Worm (Caenorhabditis elegans) whole organism, L3 larva: Measurements from ENCODE around the gene Y54G2A.13.
"Not testable (repeated sequence)": the region's sequence is repeated elsewhere in the genome, so short reads cannot be mapped to it uniquely, and the experiment has no call there.

Source experiments
- aly-2 ChIP-seq: fragments of 150-350 bp; optimal IDR thresholded peaks from 2 replicates; lab custom pipeline; 2014; ENCODE audit warnings: missing biosample characterization, missing genetic modification characterization
- ama-1 ChIP-seq: fragments of 150-350 bp; optimal IDR thresholded peaks from 2 replicates; lab custom pipeline; 2018
- ceh-28 ChIP-seq: fragments of 150-350 bp; optimal IDR thresholded peaks from 2 replicates; lab custom pipeline; 2014; ENCODE audit warnings: missing biosample characterization, missing genetic modification reagents, missing genetic modification characterization
- ceh-82 ChIP-seq: fragments of 150-350 bp; optimal IDR thresholded peaks from 2 replicates; lab custom pipeline; 2014; ENCODE audit warnings: missing biosample characterization, missing genetic modification characterization
- egl-5 ChIP-seq: fragments of 150-350 bp; optimal IDR thresholded peaks from 2 replicates; lab custom pipeline; 2017; ENCODE audit warnings: missing biosample characterization, missing genetic modification reagents, missing genetic modification characterization, inconsistent platforms
- elt-2 ChIP-seq: sonication (generic microtip); optimal IDR thresholded peaks from 2 replicates; lab custom pipeline; 2016; ENCODE audit warnings: missing genetic modification reagents, mild to moderate bottlenecking, missing genetic modification characterization, missing compliant biosample characterization
- elt-3 ChIP-seq, 3 experiments: fragments of 150-350 bp in 1 of 3; sonication (generic microtip) in 2 of 3; optimal IDR thresholded peaks; 2 replicates in 2 of 3; 4 replicates in 1 of 3; lab custom pipeline; 2014 to 2017; ENCODE audit warnings: missing biosample characterization in 3 of 3, missing genetic modification characterization in 3 of 3
- fkh-2 ChIP-seq: fragments of 150-350 bp; optimal IDR thresholded peaks from 2 replicates; lab custom pipeline; 2014; ENCODE audit warnings: missing biosample characterization, missing genetic modification reagents, missing genetic modification characterization
- hmg-11 ChIP-seq: sonication (generic microtip); optimal IDR thresholded peaks from 2 replicates; lab custom pipeline; 2016; ENCODE audit warnings: missing genetic modification characterization, missing compliant biosample characterization
- jun-1 ChIP-seq: fragments of 150-350 bp; optimal IDR thresholded peaks from 2 replicates; lab custom pipeline; 2014; ENCODE audit warnings: missing biosample characterization, missing genetic modification reagents, missing genetic modification characterization
- lin-15B ChIP-seq: fragments of 150-350 bp; optimal IDR thresholded peaks from 2 replicates; lab custom pipeline; 2014; ENCODE audit warnings: missing biosample characterization, missing genetic modification characterization
- lin-39 ChIP-seq: fragments of 150-350 bp; optimal IDR thresholded peaks from 2 replicates; lab custom pipeline; 2018; ENCODE audit warnings: missing biosample characterization, missing genetic modification reagents, missing genetic modification characterization
- lsy-12 ChIP-seq: sonication (generic microtip); optimal IDR thresholded peaks from 2 replicates; lab custom pipeline; 2016; ENCODE audit warnings: mild to moderate bottlenecking, missing genetic modification characterization, missing compliant biosample characterization
- mdl-1 ChIP-seq: fragments of 150-350 bp; optimal IDR thresholded peaks from 2 replicates; lab custom pipeline; 2014; ENCODE audit warnings: missing biosample characterization, missing genetic modification characterization
- mml-1 ChIP-seq: fragments of 150-350 bp; sonication (generic microtip); optimal IDR thresholded peaks from 3 replicates; lab custom pipeline; 2014; ENCODE audit warnings: missing biosample characterization, missing genetic modification characterization
- nfya-1 ChIP-seq: sonication (generic microtip); optimal IDR thresholded peaks from 2 replicates; lab custom pipeline; 2017; ENCODE audit warnings: missing genetic modification characterization, mild to moderate bottlenecking, missing compliant biosample characterization, antibody characterized with exemption, moderate library complexity; ENCODE audit not compliant: insufficient read depth
- nhr-11 ChIP-seq: fragments of 150-350 bp; optimal IDR thresholded peaks from 2 replicates; lab custom pipeline; 2014; ENCODE audit warnings: missing biosample characterization, missing genetic modification characterization
- nhr-12 ChIP-seq: fragments of 150-350 bp; optimal IDR thresholded peaks from 2 replicates; lab custom pipeline; 2014; ENCODE audit warnings: missing biosample characterization, missing genetic modification characterization
- nhr-23 ChIP-seq: fragments of 150-350 bp; optimal IDR thresholded peaks from 2 replicates; lab custom pipeline; 2014; ENCODE audit warnings: missing biosample characterization, missing genetic modification reagents, missing genetic modification characterization
- nhr-237 ChIP-seq: fragments of 150-350 bp; optimal IDR thresholded peaks from 2 replicates; lab custom pipeline; 2014; ENCODE audit warnings: missing biosample characterization, missing genetic modification characterization
- nhr-25 ChIP-seq: sonication (generic microtip); optimal IDR thresholded peaks from 2 replicates; lab custom pipeline; 2017; ENCODE audit warnings: missing biosample characterization, missing genetic modification characterization
- nhr-28 ChIP-seq: fragments of 150-350 bp; optimal IDR thresholded peaks from 2 replicates; lab custom pipeline; 2014; ENCODE audit warnings: missing biosample characterization, missing genetic modification characterization
- nhr-43 ChIP-seq: sonication (generic microtip); optimal IDR thresholded peaks from 2 replicates; lab custom pipeline; 2016; ENCODE audit warnings: mild to moderate bottlenecking, missing genetic modification characterization, missing compliant biosample characterization; ENCODE audit not compliant: poor library complexity, severe bottlenecking
- nhr-67 ChIP-seq: fragments of 150-350 bp; optimal IDR thresholded peaks from 2 replicates; lab custom pipeline; 2014; ENCODE audit warnings: missing biosample characterization, missing genetic modification characterization
- nhr-76 ChIP-seq: fragments of 150-350 bp; sonication (generic microtip); optimal IDR thresholded peaks from 5 replicates; lab custom pipeline; 2014; ENCODE audit warnings: missing biosample characterization, missing genetic modification characterization
- nhr-77 ChIP-seq: fragments of 150-350 bp; optimal IDR thresholded peaks from 2 replicates; lab custom pipeline; 2014; ENCODE audit warnings: missing biosample characterization, missing genetic modification characterization
- pha-4 ChIP-seq: fragments of 150-350 bp; optimal IDR thresholded peaks from 2 replicates; lab custom pipeline; 2014; ENCODE audit warnings: missing biosample characterization, missing genetic modification reagents, missing genetic modification characterization
- sea-2 ChIP-seq: fragments of 150-350 bp; sonication (generic microtip); optimal IDR thresholded peaks from 4 replicates; lab custom pipeline; 2014; ENCODE audit warnings: missing biosample characterization, missing genetic modification reagents, missing genetic modification characterization
- skn-1 ChIP-seq: fragments of 150-350 bp; optimal IDR thresholded peaks from 2 replicates; lab custom pipeline; 2014; ENCODE audit warnings: missing biosample characterization, missing genetic modification characterization
- snpc-4 ChIP-seq: fragments of 150-350 bp; optimal IDR thresholded peaks from 2 replicates; lab custom pipeline; 2014; ENCODE audit warnings: missing biosample characterization, missing genetic modification characterization
- tbx-2 ChIP-seq: sonication (generic microtip); optimal IDR thresholded peaks from 2 replicates; lab custom pipeline; 2016; ENCODE audit warnings: mild to moderate bottlenecking, missing genetic modification characterization, missing compliant biosample characterization
- zag-1 ChIP-seq: fragments of 150-350 bp; optimal IDR thresholded peaks from 2 replicates; lab custom pipeline; 2014; ENCODE audit warnings: missing biosample characterization, missing genetic modification characterization
- ztf-11 ChIP-seq: fragments of 150-350 bp; optimal IDR thresholded peaks from 2 replicates; lab custom pipeline; 2014; ENCODE audit warnings: missing biosample characterization, missing genetic modification characterization
- ztf-4 ChIP-seq: fragments of 150-350 bp; optimal IDR thresholded peaks from 2 replicates; lab custom pipeline; 2014; ENCODE audit warnings: missing biosample characterization, missing genetic modification characterization

Y54G2A.13 gene

ce11 chrIV:2782793-2783540 lies 36.6 kb downstream of the Y54G2A.13 start, which contains the start of gene Y54G2A.12:
Y54G2A.12 (minus strand) TSS chrIV:2782843.
- TF ChIP-seq nhr-12 (no peak), nhr-25 (tag; lab: Kevin White, UChicago) (no peak)
- TF ChIP-seq, all 47 proteins: peak for 0

- not testable (repeated sequence) for TF ChIP-seq ztf-4; mdl-1 (tag; lab: Kevin White, UChicago); elt-3 (tag; optimal IDR thresholded peaks at IDR 0.05; lab: Kevin White, UChicago)
Observed at ce11 chrIV:2777841-2778240, 41.7 kb downstream of the Y54G2A.13 start, which contains the start of gene Y54G2A.72. Y54G2A.72 (plus strand) TSS chrIV:2778141.

ce11 chrIV:2776733-2777132 lies 42.8 kb downstream of the Y54G2A.13 start:
- TF ChIP-seq nhr-67 (tag; lab: Kevin White, UChicago) (no peak), snpc-4 (tag; lab: Kevin White, UChicago) (no peak), nhr-77 (no peak), elt-2 (no peak), nfya-1 (tag; lab: Kevin White, UChicago) (no peak)

ce11 chrIV:2775992-2776630 lies 43.4 kb downstream of the Y54G2A.13 start:
- TF ChIP-seq fkh-2 (tag; lab: Kevin White, UChicago) (no peak), zag-1 (tag; lab: Kevin White, UChicago) (no peak), ztf-4 (no peak), sea-2 (GFP tag; lab: Kevin White, UChicago) (no peak), ztf-11 (tag; lab: Kevin White, UChicago) (no peak), jun-1 (tag; lab: Kevin White, UChicago) (no peak), skn-1 (no peak), nhr-11 (tag; lab: Kevin White, UChicago) (no peak), nhr-12 (no peak), tbx-2 (tag; lab: Kevin White, UChicago) (no peak), snpc-4 (tag; lab: Kevin White, UChicago) (peak; percentile 22), aly-2 (tag; lab: Kevin White, UChicago) (no peak), lin-39 (tag; lab: Kevin White, UChicago) (peak; percentile 78), nfya-1 (tag; lab: Kevin White, UChicago) (peak; percentile 57), nhr-28 (tag; lab: Kevin White, UChicago) (no peak), pha-4 (tag; lab: Kevin White, UChicago) (peak; percentile 46), nhr-76 (tag; lab: Kevin White, UChicago) (no peak), nhr-67 (tag; lab: Kevin White, UChicago) (no peak), hmg-11 (tag; lab: Kevin White, UChicago) (peak; percentile 48), ceh-82 (tag; lab: Kevin White, UChicago) (no peak)

- peak; percentile 40 for TF ChIP-seq lin-15B
- peak; percentile 66 for TF ChIP-seq hmg-11 (tag; lab: Kevin White, UChicago)
- peak; percentile 46 for TF ChIP-seq nhr-23 (tag; lab: Kevin White, UChicago)
- peak; percentile 58 for TF ChIP-seq nhr-43
- no peak for TF ChIP-seq ceh-82 (tag; lab: Kevin White, UChicago)
- peak; percentile 31 for TF ChIP-seq ceh-28 (tag; lab: Kevin White, UChicago)
- no peak for TF ChIP-seq nhr-28 (tag; lab: Kevin White, UChicago)
- peak; percentile 40 for TF ChIP-seq snpc-4 (tag; lab: Kevin White, UChicago)
- TF ChIP-seq ama-1 (lab: Kevin White, UChicago): peak; percentile 76
- TF ChIP-seq egl-5 (tag; lab: Kevin White, UChicago): peak; percentile 91
- peak; percentile 24 for TF ChIP-seq mdl-1 (tag; lab: Kevin White, UChicago)
- TF ChIP-seq jun-1 (tag; lab: Kevin White, UChicago): peak; percentile 45
- TF ChIP-seq lsy-12 (tag; lab: Kevin White, UChicago): peak; percentile 81
- TF ChIP-seq mml-1 (tag; lab: Kevin White, UChicago): no peak
- TF ChIP-seq elt-2: peak; percentile 34
- no peak for TF ChIP-seq nhr-237 (tag; lab: Kevin White, UChicago)
- TF ChIP-seq nhr-25 (tag; lab: Kevin White, UChicago): peak; percentile 84
- peak; percentile 98 for TF ChIP-seq pha-4 (tag; lab: Kevin White, UChicago)
- peak; percentile 71 for TF ChIP-seq lin-39 (tag; lab: Kevin White, UChicago)
- no peak for TF ChIP-seq nhr-77
- peak; percentile 75 for TF ChIP-seq nfya-1 (tag; lab: Kevin White, UChicago)
Observed at ce11 chrIV:2774500-2774899, 45.0 kb downstream of the Y54G2A.13 start.
